Fruit fly (Drosophila melanogaster) whole organism, adult: ENCODE data around the gene CG6276.

Experiments
- Clk ChIP-seq: fragments of 200-800 bp; sonication (Bioruptor generic); optimal IDR thresholded peaks from 2 replicates; lab custom pipeline; 2017; ENCODE audit warnings: missing biosample characterization, missing genetic modification characterization
- Crg-1 ChIP-seq: fragments of 200-800 bp; sonication (Bioruptor generic); optimal IDR thresholded peaks from 2 replicates; lab custom pipeline; 2016; ENCODE audit warnings: missing biosample characterization, missing genetic modification characterization

dm6 chr3R:15310695-15311094, 9.2 kb downstream of the CG6276 start:
- no peak for TF ChIP-seq Crg-1
- TF ChIP-seq Clk (GFP tag; lab: Kevin White, UChicago): no peak
